Worm (Caenorhabditis elegans) whole organism, L1 larva: ENCODE data around the gene F46H5.2.

Experiments used
- C04F5.9 ChIP-seq: sonication (generic microtip); optimal IDR thresholded peaks from 2 replicates; lab custom pipeline; 2016; ENCODE audit warnings: missing genetic modification characterization, missing compliant biosample characterization
- F16B12.6 ChIP-seq: fragments of 150-350 bp; optimal IDR thresholded peaks from 2 replicates; lab custom pipeline; 2014; ENCODE audit warnings: missing biosample characterization, missing genetic modification characterization
- alr-1 ChIP-seq: fragments of 200-800 bp; sonication (Bioruptor generic); optimal IDR thresholded peaks from 2 replicates; lab custom pipeline; 2018; ENCODE audit warnings: borderline replicate concordance, mild to moderate bottlenecking, missing genetic modification characterization, missing compliant biosample characterization
- aly-2 ChIP-seq: fragments of 150-350 bp; optimal IDR thresholded peaks from 2 replicates; lab custom pipeline; 2014; ENCODE audit warnings: missing biosample characterization, missing genetic modification characterization
- blmp-1 ChIP-seq: fragments of 150-350 bp; optimal IDR thresholded peaks from 2 replicates; lab custom pipeline; 2014; ENCODE audit warnings: missing biosample characterization, missing genetic modification characterization
- ceh-63 ChIP-seq: fragments of 200-800 bp; sonication (Bioruptor generic); optimal IDR thresholded peaks from 2 replicates; lab custom pipeline; 2018; ENCODE audit warnings: mild to moderate bottlenecking, missing genetic modification characterization, missing compliant biosample characterization
- ceh-82 ChIP-seq, 3 experiments: fragments of 150-350 bp in 1 of 3; sonication (generic microtip) in 2 of 3; optimal IDR thresholded peaks; 2 replicates each; lab custom pipeline; 2014 to 2017; ENCODE audit warnings: missing biosample characterization in 3 of 3, missing genetic modification characterization in 3 of 3
- ceh-88 ChIP-seq: fragments of 200-800 bp; sonication (Bioruptor generic); IDR thresholded peaks from 2 replicates; pipeline ENCODE4 v1.3.6; 2022; ENCODE audit warnings: missing genetic modification characterization, missing compliant biosample characterization
- ceh-90 ChIP-seq: sonication (generic microtip); optimal IDR thresholded peaks from 2 replicates; lab custom pipeline; 2016; ENCODE audit warnings: missing genetic modification characterization, missing compliant biosample characterization
- dpl-1 ChIP-seq, 3 experiments: fragments of 150-350 bp in 2 of 3; sonication (generic microtip) in 1 of 3; optimal IDR thresholded peaks; 2 replicates each; lab custom pipeline; 2014 to 2017; ENCODE audit warnings: missing biosample characterization in 3 of 3, missing genetic modification characterization in 3 of 3, missing genetic modification reagents in 3 of 3
- ets-5 ChIP-seq: fragments of 200-800 bp; sonication (Bioruptor generic); IDR thresholded peaks from 2 replicates; pipeline ENCODE4 v1.3.6; 2022; ENCODE audit warnings: missing genetic modification characterization, missing compliant biosample characterization
- fkh-10 ChIP-seq: sonication (generic microtip); optimal IDR thresholded peaks from 2 replicates; lab custom pipeline; 2017; ENCODE audit warnings: missing biosample characterization, missing genetic modification reagents, missing genetic modification characterization
- fos-1 ChIP-seq: fragments of 150-350 bp; optimal IDR thresholded peaks from 2 replicates; lab custom pipeline; 2014; ENCODE audit warnings: missing biosample characterization, missing genetic modification characterization
- grh-1 ChIP-seq: fragments of 200-800 bp; sonication (Bioruptor generic); IDR thresholded peaks from 2 replicates; pipeline ENCODE4 v1.3.6; 2022; ENCODE audit warnings: missing genetic modification reagents, missing genetic modification characterization, missing compliant biosample characterization
- hlh-17 ChIP-seq: fragments of 200-800 bp; sonication (Bioruptor generic); optimal IDR thresholded peaks from 2 replicates; lab custom pipeline; 2018; ENCODE audit warnings: missing genetic modification characterization, mild to moderate bottlenecking, missing compliant biosample characterization, moderate library complexity, borderline replicate concordance
- hpl-2 ChIP-seq: fragments of 150-350 bp; optimal IDR thresholded peaks from 2 replicates; lab custom pipeline; 2014; ENCODE audit warnings: missing biosample characterization, missing genetic modification reagents, missing genetic modification characterization
- isw-1 ChIP-seq: fragments of 200-800 bp; sonication (Bioruptor generic); IDR thresholded peaks from 2 replicates; pipeline ENCODE4 v1.3.6; 2022; ENCODE audit warnings: missing genetic modification characterization, missing compliant biosample characterization
- lin-14 ChIP-seq: fragments of 200-800 bp; sonication (Bioruptor generic); optimal IDR thresholded peaks from 2 replicates; lab custom pipeline; 2018; ENCODE audit warnings: mild to moderate bottlenecking, missing genetic modification characterization, moderate library complexity, missing compliant biosample characterization
- lin-15B ChIP-seq: fragments of 150-350 bp; sonication (generic microtip); optimal IDR thresholded peaks from 3 replicates; lab custom pipeline; 2014; ENCODE audit warnings: missing biosample characterization, missing genetic modification characterization
- lin-39 ChIP-seq: fragments of 150-350 bp; optimal IDR thresholded peaks from 2 replicates; lab custom pipeline; 2014; ENCODE audit warnings: missing biosample characterization, missing genetic modification reagents, missing genetic modification characterization
- lir-3 ChIP-seq: sonication (generic microtip); optimal IDR thresholded peaks from 2 replicates; lab custom pipeline; 2016; ENCODE audit warnings: mild to moderate bottlenecking, missing genetic modification characterization, moderate library complexity, missing compliant biosample characterization; ENCODE audit not compliant: poor library complexity
- lsy-2 ChIP-seq, 2 experiments: fragments of 150-350 bp; optimal IDR thresholded peaks; 2 replicates each; lab custom pipeline; 2014; ENCODE audit warnings: missing biosample characterization in 2 of 2, missing genetic modification characterization in 2 of 2
- mdl-1 ChIP-seq, 2 experiments: fragments of 150-350 bp; optimal IDR thresholded peaks; 2 replicates each; lab custom pipeline; 2014 to 2017; ENCODE audit warnings: missing biosample characterization in 2 of 2, missing genetic modification characterization in 2 of 2, inconsistent platforms in 1 of 2
- mep-1 ChIP-seq: fragments of 150-350 bp; optimal IDR thresholded peaks from 2 replicates; lab custom pipeline; 2014; ENCODE audit warnings: missing biosample characterization, missing genetic modification characterization
- nhr-19 ChIP-seq: fragments of 200-800 bp; sonication (Bioruptor generic); conservative IDR thresholded peaks from 2 replicates; pipeline ENCODE4 v1.3.6; 2022; ENCODE audit warnings: missing genetic modification characterization, missing compliant biosample characterization
- nhr-20 ChIP-seq: sonication (generic microtip); optimal IDR thresholded peaks from 2 replicates; lab custom pipeline; 2016; ENCODE audit warnings: mild to moderate bottlenecking, missing genetic modification characterization, missing compliant biosample characterization
- nhr-237 ChIP-seq: fragments of 150-350 bp; optimal IDR thresholded peaks from 2 replicates; lab custom pipeline; 2014; ENCODE audit warnings: missing biosample characterization, missing genetic modification characterization
- nhr-71 ChIP-seq: sonication (generic microtip); optimal IDR thresholded peaks from 2 replicates; lab custom pipeline; 2016; ENCODE audit warnings: mild to moderate bottlenecking, missing genetic modification characterization, moderate library complexity, missing compliant biosample characterization
- nhr-77 ChIP-seq: fragments of 150-350 bp; optimal IDR thresholded peaks from 2 replicates; lab custom pipeline; 2014; ENCODE audit warnings: missing biosample characterization, missing genetic modification characterization
- nhr-85 ChIP-seq: sonication (generic microtip); peaks from one replicate; lab custom pipeline; 2016; ENCODE audit warnings: missing genetic modification characterization, inconsistent platforms, missing compliant biosample characterization
- nhr-90 ChIP-seq: sonication (generic microtip); optimal IDR thresholded peaks from 2 replicates; lab custom pipeline; 2016; ENCODE audit warnings: mild to moderate bottlenecking, missing genetic modification characterization, missing compliant biosample characterization; ENCODE audit not compliant: poor library complexity
- pax-3 ChIP-seq: fragments of 200-800 bp; sonication (Bioruptor generic); optimal IDR thresholded peaks from 2 replicates; lab custom pipeline; 2018; ENCODE audit warnings: mild to moderate bottlenecking, missing genetic modification characterization, moderate library complexity, missing compliant biosample characterization
- rnt-1 ChIP-seq: sonication (generic microtip); optimal IDR thresholded peaks from 2 replicates; lab custom pipeline; 2016; ENCODE audit warnings: mild to moderate bottlenecking, missing genetic modification characterization, moderate library complexity, missing compliant biosample characterization
- snpc-4 ChIP-seq: fragments of 150-350 bp; optimal IDR thresholded peaks from 2 replicates; lab custom pipeline; 2014; ENCODE audit warnings: missing biosample characterization, missing genetic modification characterization
- snu-23 ChIP-seq: sonication (generic microtip); optimal IDR thresholded peaks from 2 replicates; lab custom pipeline; 2016; ENCODE audit warnings: missing genetic modification characterization, missing compliant biosample characterization
- swsn-7 ChIP-seq: sonication (generic microtip); optimal IDR thresholded peaks from 2 replicates; lab custom pipeline; 2016; ENCODE audit warnings: missing genetic modification characterization, missing compliant biosample characterization
- unc-98 ChIP-seq: fragments of 200-800 bp; sonication (Bioruptor generic); IDR thresholded peaks from 2 replicates; pipeline ENCODE4 v1.3.6; 2022; ENCODE audit warnings: missing genetic modification characterization, missing compliant biosample characterization
- xbp-1 ChIP-seq: sonication (generic microtip); optimal IDR thresholded peaks from 2 replicates; lab custom pipeline; 2016; ENCODE audit warnings: missing genetic modification characterization, missing compliant biosample characterization
- zag-1 ChIP-seq: fragments of 150-350 bp; optimal IDR thresholded peaks from 2 replicates; lab custom pipeline; 2014; ENCODE audit warnings: missing biosample characterization, missing genetic modification characterization

F46H5.2 gene

DNA sequence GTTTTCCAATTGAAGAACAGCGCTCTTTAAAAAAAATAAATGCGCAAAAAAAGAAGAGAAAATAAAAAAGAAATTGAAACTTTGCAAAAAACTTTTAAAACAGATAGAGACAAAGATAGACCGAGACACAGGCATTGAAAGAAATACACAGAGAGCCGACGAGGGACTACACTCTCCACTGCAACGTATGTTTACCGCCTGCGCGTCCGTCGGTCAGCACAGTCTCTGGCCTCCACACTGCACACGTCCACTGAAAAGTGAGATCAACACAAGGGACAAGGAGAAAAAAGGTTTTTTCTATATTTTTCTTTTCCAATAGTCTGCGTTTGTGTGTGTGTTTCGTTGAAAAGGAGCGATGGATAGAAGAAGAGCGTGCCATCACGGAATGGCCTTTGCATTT lies 41.0 kb downstream of the F46H5.2 start (continued):
- TF ChIP-seq F16B12.6 (tag; lab: Kevin White, UChicago), result peak; percentile 13
- TF ChIP-seq xbp-1 (tag; lab: Kevin White, UChicago), result peak; percentile 91
- TF ChIP-seq fkh-10 (GFP tag; lab: Kevin White, UChicago), result peak; percentile 13
- peak; percentile 59 for TF ChIP-seq lir-3 (tag; lab: Kevin White, UChicago)
- TF ChIP-seq swsn-7, result peak; percentile 65
- TF ChIP-seq nhr-71 (tag; lab: Kevin White, UChicago), result peak; percentile 69
- TF ChIP-seq snpc-4 (tag; lab: Kevin White, UChicago), result no peak
- TF ChIP-seq nhr-77 (tag; lab: Kevin White, UChicago), result peak; percentile 12

- TF ChIP-seq pax-3 (tag; lab: Kevin White, UChicago) (no peak), ceh-82 (tag; optimal IDR thresholded peaks at IDR 0.05; lab: Kevin White, UChicago) (no peak), rnt-1 (tag; lab: Kevin White, UChicago) (peak; percentile 23), xbp-1 (tag; lab: Kevin White, UChicago) (no peak), nhr-85 (tag; lab: Kevin White, UChicago) (peak; percentile 49), grh-1 (GFP tag; lab: Robert Waterston, UW) (no peak; the same call in 1 of the 2 replicates), mep-1 (tag; lab: Kevin White, UChicago) (no peak), nhr-20 (tag; lab: Kevin White, UChicago) (peak; percentile 20), nhr-71 (tag; lab: Kevin White, UChicago) (no peak), C04F5.9 (tag; lab: Kevin White, UChicago) (no peak), ets-5 (GFP tag; lab: Robert Waterston, UW) (no peak), snu-23 (GFP tag; lab: Kevin White, UChicago) (peak; percentile 4), lin-14 (peak; percentile 16)
- TF ChIP-seq, all 84 proteins: peak for 5
Measured at ce11 chrX:7309775-7310174, 44.3 kb downstream of the F46H5.2 start, which contains the start of the genes his-38 and his-40. Gene his-38, minus strand, starts transcription at chrX:7309875. Gene his-40, plus strand, starts transcription at chrX:7310110.

DNA sequence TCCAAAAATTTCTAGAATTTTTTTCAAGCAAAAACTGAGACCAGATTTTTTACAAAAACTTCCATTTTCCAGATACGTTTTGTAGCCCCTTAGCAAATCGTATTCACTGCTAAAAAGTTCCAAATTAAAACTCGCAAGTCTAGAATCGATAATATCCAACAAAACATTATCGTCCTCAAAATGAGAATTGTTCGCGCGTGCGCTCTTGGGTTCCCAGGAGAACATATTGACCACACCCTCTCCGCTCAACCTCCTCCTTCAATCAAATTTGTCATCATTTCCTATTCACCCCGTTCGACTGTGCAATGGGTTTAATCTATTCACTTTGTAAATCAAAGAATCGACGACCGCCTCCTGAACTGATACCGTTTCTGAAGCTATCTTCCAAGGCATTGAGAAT lies 46.4 kb downstream of the F46H5.2 start:
- TF ChIP-seq ceh-88 (GFP tag; lab: Robert Waterston, UW) (no peak), lin-15B (tag; lab: Kevin White, UChicago) (no peak), nhr-90 (tag; lab: Kevin White, UChicago) (no peak), dpl-1 (GFP tag; optimal IDR thresholded peaks at IDR 0.05; lab: Kevin White, UChicago) (no peak), snu-23 (GFP tag; lab: Kevin White, UChicago) (no peak), aly-2 (tag; lab: Kevin White, UChicago) (no peak), fos-1 (no peak), alr-1 (tag; lab: Kevin White, UChicago) (no peak), lir-3 (tag; lab: Kevin White, UChicago) (no peak), grh-1 (GFP tag; lab: Robert Waterston, UW) (no peak), blmp-1 (no peak), nhr-237 (no peak), hpl-2 (no peak), ceh-90 (no peak), isw-1 (GFP tag; lab: Robert Waterston, UW) (no peak), fkh-10 (GFP tag; lab: Kevin White, UChicago) (no peak), nhr-85 (tag; lab: Kevin White, UChicago) (no peak), mep-1 (tag; lab: Kevin White, UChicago) (no peak), unc-98 (GFP tag; lab: Robert Waterston, UW) (no peak), lsy-2 (tag; optimal IDR thresholded peaks at IDR 0.05; lab: Kevin White, UChicago) (no peak)

- no peak for TF ChIP-seq hlh-17
- TF ChIP-seq rnt-1 (tag; lab: Kevin White, UChicago), result no peak
- TF ChIP-seq lin-39 (tag; lab: Kevin White, UChicago), result no peak
- no peak for TF ChIP-seq zag-1
- TF ChIP-seq mdl-1 (tag; optimal IDR thresholded peaks at IDR 0.05; lab: Kevin White, UChicago), result no peak
- TF ChIP-seq ceh-63, result no peak
- no peak for TF ChIP-seq aly-2 (tag; lab: Kevin White, UChicago)
- no peak for TF ChIP-seq xbp-1 (tag; lab: Kevin White, UChicago)
- no peak for TF ChIP-seq nhr-19 (GFP tag; lab: Robert Waterston, UW)
- TF ChIP-seq, all 84 proteins: peak for 0
Measured at ce11 chrX:7313236-7313635, 47.8 kb downstream of the F46H5.2 start.
